Fruit fly (Drosophila melanogaster) whole organism, embryonic: Measurements from ENCODE around the gene scaf6.

Source experiments
- CG14710 ChIP-seq: fragments of 200-800 bp; sonication (Bioruptor generic); optimal IDR thresholded peaks from 3 replicates; lab custom pipeline; 2019; ENCODE audit warnings: missing biosample characterization, mild to moderate bottlenecking, missing genetic modification characterization, moderate library complexity
- CG17361 ChIP-seq: fragments of 200-800 bp; sonication (Bioruptor generic); IDR thresholded peaks from 3 replicates; pipeline ENCODE4 v1.3.6; 2022; ENCODE audit warnings: missing biosample characterization, missing genetic modification characterization
- CG1792 ChIP-seq: fragments of 200-800 bp; sonication (Bioruptor generic); optimal IDR thresholded peaks from 2 replicates; lab custom pipeline; 2016; ENCODE audit warnings: missing biosample characterization, missing genetic modification characterization
- CG18599 ChIP-seq: fragments of 200-800 bp; sonication (Bioruptor generic); optimal IDR thresholded peaks from 3 replicates; lab custom pipeline; 2017; ENCODE audit warnings: missing biosample characterization, missing genetic modification characterization, mild to moderate bottlenecking, moderate library complexity, missing genetic modification reagents
- CG31224 ChIP-seq: fragments of 200-800 bp; sonication (Bioruptor generic); IDR thresholded peaks from 2 replicates; pipeline ENCODE4 v1.3.6; 2022; ENCODE audit warnings: missing biosample characterization, missing genetic modification characterization
- CG31388 ChIP-seq: fragments of 200-800 bp; sonication (Bioruptor generic); optimal IDR thresholded peaks from 2 replicates; lab custom pipeline; 2016; ENCODE audit warnings: missing biosample characterization, missing genetic modification characterization
- CG32532 ChIP-seq: fragments of 200-800 bp; sonication (Bioruptor generic); IDR thresholded peaks from 2 replicates; pipeline ENCODE4 v1.3.6; 2022; ENCODE audit warnings: missing biosample characterization, missing genetic modification characterization
- CG34224 ChIP-seq: fragments of 200-800 bp; sonication (Bioruptor generic); IDR thresholded peaks from 3 replicates; pipeline ENCODE4 v1.3.6; 2022; ENCODE audit warnings: missing biosample characterization, missing genetic modification characterization; ENCODE audit not compliant: partially characterized antibody
- CG3838 ChIP-seq: fragments of 200-800 bp; sonication (Bioruptor generic); optimal IDR thresholded peaks from 3 replicates; lab custom pipeline; 2016; ENCODE audit warnings: missing biosample characterization, missing genetic modification characterization
- CG3847 ChIP-seq: fragments of 200-800 bp; sonication (Bioruptor generic); IDR thresholded peaks from 2 replicates; pipeline ENCODE4 v1.3.6; 2022; ENCODE audit warnings: missing biosample characterization, missing genetic modification characterization
- CG4328 ChIP-seq: fragments of 200-800 bp; sonication (Bioruptor generic); optimal IDR thresholded peaks from 3 replicates; lab custom pipeline; 2017; ENCODE audit warnings: missing biosample characterization, missing genetic modification reagents, missing genetic modification characterization
- CG6683 ChIP-seq: fragments of 200-800 bp; sonication (Bioruptor generic); optimal IDR thresholded peaks from 2 replicates; lab custom pipeline; 2017; ENCODE audit warnings: missing biosample characterization, mild to moderate bottlenecking, missing genetic modification characterization, missing genetic modification reagents
- CG6765 ChIP-seq: fragments of 200-800 bp; sonication (Bioruptor generic); optimal IDR thresholded peaks from 3 replicates; lab custom pipeline; 2017; ENCODE audit warnings: missing biosample characterization, mild to moderate bottlenecking, missing genetic modification characterization
- CG7556 ChIP-seq: fragments of 200-800 bp; sonication (Bioruptor generic); optimal IDR thresholded peaks from 2 replicates; lab custom pipeline; 2017; ENCODE audit warnings: missing biosample characterization, mild to moderate bottlenecking, missing genetic modification characterization
- CG7928 ChIP-seq: fragments of 200-800 bp; sonication (Bioruptor generic); optimal IDR thresholded peaks from 2 replicates; lab custom pipeline; 2017; ENCODE audit warnings: missing biosample characterization, mild to moderate bottlenecking, missing genetic modification characterization
- CG8290 ChIP-seq, 3 experiments: fragments of 200-800 bp; sonication (Bioruptor generic); optimal IDR thresholded peaks; 2 replicates each; lab custom pipeline; 2016 to 2019; ENCODE audit warnings: missing biosample characterization in 3 of 3, missing genetic modification characterization in 3 of 3, mild to moderate bottlenecking in 2 of 3, moderate library complexity in 1 of 3
- CG8478 ChIP-seq: fragments of >200 bp; optimal IDR thresholded peaks from 2 replicates; lab custom pipeline; 2018
- Dll ChIP-seq: fragments of 200-800 bp; sonication (Bioruptor generic); IDR thresholded peaks from 4 replicates; pipeline ENCODE4 v1.3.6; 2022; ENCODE audit warnings: missing biosample characterization, missing genetic modification characterization; ENCODE audit not compliant: partially characterized antibody
- Dref ChIP-seq: fragments of 200-800 bp; sonication (Bioruptor generic); IDR thresholded peaks from 2 replicates; pipeline ENCODE4 v1.3.6; 2022; ENCODE audit warnings: missing biosample characterization, missing genetic modification characterization
- Ets65A ChIP-seq: fragments of 200-800 bp; sonication (Bioruptor generic); peaks from one replicate; lab custom pipeline; 2016; ENCODE audit warnings: missing biosample characterization, missing genetic modification characterization
- Fer3 ChIP-seq: fragments of 200-800 bp; sonication (Bioruptor generic); optimal IDR thresholded peaks from 2 replicates; lab custom pipeline; 2018; ENCODE audit warnings: missing biosample characterization, mild to moderate bottlenecking, missing genetic modification characterization, moderate library complexity
- HLHmδ ChIP-seq: fragments of 200-800 bp; sonication (Bioruptor generic); optimal IDR thresholded peaks from 2 replicates; lab custom pipeline; 2018; ENCODE audit warnings: missing biosample characterization, mild to moderate bottlenecking, missing genetic modification characterization, moderate library complexity
- MTF-1 ChIP-seq: fragments of 200-800 bp; sonication (Bioruptor generic); optimal IDR thresholded peaks from 2 replicates; lab custom pipeline; 2018; ENCODE audit warnings: missing biosample characterization, mild to moderate bottlenecking, missing genetic modification characterization, borderline replicate concordance
- Oaz ChIP-seq: fragments of 200-800 bp; sonication (Bioruptor generic); IDR thresholded peaks from 2 replicates; pipeline ENCODE4 v1.3.6; 2022; ENCODE audit warnings: missing biosample characterization, missing genetic modification characterization
- Six4 ChIP-seq: fragments of 200-800 bp; sonication (Bioruptor generic); optimal IDR thresholded peaks from 2 replicates; lab custom pipeline; 2016; ENCODE audit warnings: missing biosample characterization, missing genetic modification characterization
- Sox102F ChIP-seq: fragments of 200-800 bp; sonication (Bioruptor generic); optimal IDR thresholded peaks from 2 replicates; lab custom pipeline; 2018; ENCODE audit warnings: missing biosample characterization, mild to moderate bottlenecking, missing genetic modification characterization, moderate library complexity
- Sry-β ChIP-seq: fragments of 200-800 bp; sonication (Bioruptor generic); optimal IDR thresholded peaks from 2 replicates; lab custom pipeline; 2018; ENCODE audit warnings: missing biosample characterization, mild to moderate bottlenecking, missing genetic modification characterization, moderate library complexity
- chif ChIP-seq, 2 experiments: fragments of 200-800 bp; sonication (Bioruptor generic); optimal IDR thresholded peaks; 3 replicates each; lab custom pipeline; 2016; ENCODE audit warnings: missing biosample characterization in 2 of 2, missing genetic modification characterization in 2 of 2
- dmrt99B ChIP-seq: fragments of 200-800 bp; sonication (Bioruptor generic); optimal IDR thresholded peaks from 2 replicates; lab custom pipeline; 2018; ENCODE audit warnings: missing biosample characterization, mild to moderate bottlenecking, missing genetic modification characterization, moderate library complexity
- fru ChIP-seq: fragments of >200 bp; optimal IDR thresholded peaks from 2 replicates; lab custom pipeline; 2017
- fu2 ChIP-seq: fragments of 200-800 bp; sonication (Bioruptor generic); optimal IDR thresholded peaks from 2 replicates; lab custom pipeline; 2016; ENCODE audit warnings: missing biosample characterization, missing genetic modification characterization
- grn ChIP-seq: fragments of 200-800 bp; sonication (Bioruptor generic); optimal IDR thresholded peaks from 3 replicates; lab custom pipeline; 2017; ENCODE audit warnings: missing biosample characterization, missing genetic modification characterization
- knrl ChIP-seq: fragments of 200-800 bp; sonication (Bioruptor generic); IDR thresholded peaks from 3 replicates; pipeline ENCODE4 v1.3.6; 2022; ENCODE audit warnings: missing biosample characterization, missing genetic modification characterization; ENCODE audit not compliant: partially characterized antibody
- mld ChIP-seq: fragments of 200-800 bp; sonication (Bioruptor generic); IDR thresholded peaks from 3 replicates; pipeline ENCODE4 v1.3.6; 2022; ENCODE audit warnings: missing biosample characterization, missing genetic modification characterization; ENCODE audit not compliant: partially characterized antibody
- nerfin-2 ChIP-seq: fragments of 200-800 bp; sonication (Bioruptor generic); IDR thresholded peaks from 2 replicates; pipeline ENCODE4 v1.3.6; 2022; ENCODE audit warnings: missing biosample characterization, missing genetic modification characterization; ENCODE audit not compliant: partially characterized antibody
- pnt ChIP-seq: fragments of 200-800 bp; sonication (Bioruptor generic); optimal IDR thresholded peaks from 3 replicates; lab custom pipeline; 2016; ENCODE audit warnings: missing biosample characterization, missing genetic modification characterization
- pros ChIP-seq: fragments of 200-800 bp; sonication (Bioruptor generic); optimal IDR thresholded peaks from 3 replicates; lab custom pipeline; 2019; ENCODE audit warnings: missing biosample characterization, mild to moderate bottlenecking, missing genetic modification characterization, moderate library complexity
- pum ChIP-seq: fragments of 200-800 bp; sonication (Bioruptor generic); optimal IDR thresholded peaks from 2 replicates; lab custom pipeline; 2016; ENCODE audit warnings: missing biosample characterization, missing genetic modification characterization
- repo ChIP-seq: fragments of 200-800 bp; sonication (Bioruptor generic); optimal IDR thresholded peaks from 2 replicates; lab custom pipeline; 2016; ENCODE audit warnings: missing biosample characterization, missing genetic modification characterization
- salm ChIP-seq: fragments of 200-800 bp; sonication (Bioruptor generic); optimal IDR thresholded peaks from 2 replicates; lab custom pipeline; 2018; ENCODE audit warnings: missing biosample characterization, mild to moderate bottlenecking, missing genetic modification characterization
- sd ChIP-seq: fragments of 200-800 bp; sonication (Bioruptor generic); optimal IDR thresholded peaks from 3 replicates; lab custom pipeline; 2018; ENCODE audit warnings: missing biosample characterization, mild to moderate bottlenecking, missing genetic modification characterization, moderate library complexity
- sim ChIP-seq: fragments of 200-800 bp; sonication (Bioruptor generic); IDR thresholded peaks from 2 replicates; pipeline ENCODE4 v1.3.6; 2022; ENCODE audit warnings: missing biosample characterization, missing genetic modification characterization
- slou ChIP-seq: fragments of 200-800 bp; sonication (Bioruptor generic); optimal IDR thresholded peaks from 3 replicates; lab custom pipeline; 2016; ENCODE audit warnings: missing biosample characterization, missing genetic modification characterization
- sob ChIP-seq: fragments of 200-800 bp; sonication (Bioruptor generic); IDR thresholded peaks from 2 replicates; pipeline ENCODE4 v1.3.6; 2022; ENCODE audit warnings: missing biosample characterization, missing genetic modification characterization
- tgo ChIP-seq: fragments of 200-800 bp; sonication (Bioruptor generic); IDR thresholded peaks from 3 replicates; pipeline ENCODE4 v1.3.6; 2022; ENCODE audit warnings: missing biosample characterization, missing genetic modification characterization
- tin ChIP-seq: fragments of 200-800 bp; sonication (Bioruptor generic); optimal IDR thresholded peaks from 3 replicates; lab custom pipeline; 2016; ENCODE audit warnings: missing biosample characterization, missing genetic modification characterization
- tx ChIP-seq: fragments of 200-800 bp; sonication (Bioruptor generic); optimal IDR thresholded peaks from 2 replicates; lab custom pipeline; 2016; ENCODE audit warnings: missing biosample characterization, missing genetic modification characterization
- wor ChIP-seq: fragments of 200-800 bp; sonication (Bioruptor generic); IDR thresholded peaks from 2 replicates; pipeline ENCODE4 v1.3.6; 2022; ENCODE audit warnings: missing biosample characterization, missing genetic modification characterization
- z ChIP-seq: fragments of 200-800 bp; sonication (Bioruptor generic); IDR thresholded peaks from 3 replicates; pipeline ENCODE4 v1.3.6; 2022; ENCODE audit warnings: missing biosample characterization, missing genetic modification characterization

Gene scaf6

DNA sequence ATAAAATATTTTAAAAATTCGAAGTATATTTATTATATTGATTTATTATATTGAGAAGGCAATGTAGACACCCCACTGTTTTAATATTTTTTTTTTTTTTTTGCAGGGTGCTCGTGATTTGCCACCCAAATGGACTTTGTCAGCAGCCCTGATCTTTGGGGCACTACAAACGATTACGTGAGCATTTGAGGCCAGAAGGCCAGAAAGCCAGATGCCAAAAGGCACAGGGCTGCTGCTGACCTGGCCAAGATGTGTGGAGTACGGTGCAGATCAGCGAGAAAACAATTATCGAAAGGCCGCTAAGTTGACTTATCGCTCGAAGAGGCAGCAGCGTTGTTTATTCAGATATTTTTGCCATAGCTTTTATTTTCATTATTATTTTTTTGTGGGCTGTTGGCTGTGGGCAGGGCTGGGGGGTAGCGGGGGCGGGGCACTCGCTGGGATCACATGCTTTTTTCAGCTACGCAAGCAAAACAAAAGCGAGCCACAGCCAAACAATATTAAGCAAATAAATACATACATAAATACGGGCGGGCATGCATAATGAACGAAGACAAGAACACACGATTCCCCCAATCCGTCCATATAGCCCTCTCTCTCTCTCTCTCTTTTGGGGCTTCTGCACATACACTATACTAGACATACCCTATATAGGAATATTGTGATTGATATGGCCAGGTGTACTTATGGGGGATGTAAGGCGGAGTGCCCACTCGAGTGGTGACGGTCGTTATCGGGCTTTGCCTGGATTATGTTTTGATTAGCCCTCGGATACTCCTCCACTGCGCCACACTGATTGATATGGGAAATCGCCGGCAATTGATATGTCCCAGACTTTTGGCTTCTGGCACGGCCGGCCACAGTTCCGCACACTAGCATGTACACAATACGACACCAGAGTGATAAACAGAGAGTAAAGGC lies 38.9 kb downstream of the scaf6 start (continued):
- no peak for TF ChIP-seq nerfin-2 (GFP tag; lab: Robert Waterston, UW)
- TF ChIP-seq Oaz (GFP tag; lab: Robert Waterston, UW): no peak
- peak; percentile 52 for TF ChIP-seq sd
- TF ChIP-seq CG3838 (GFP tag; lab: Kevin White, UChicago): no peak
- TF ChIP-seq CG31224 (GFP tag; lab: Robert Waterston, UW): peak; percentile 5; the same call in 1 of the 2 replicates
- TF ChIP-seq CG18599 (GFP tag; lab: Kevin White, UChicago): peak; percentile 12
- no peak for TF ChIP-seq CG32532
- TF ChIP-seq CG4328 (GFP tag; lab: Kevin White, UChicago): no peak
- TF ChIP-seq repo (GFP tag; lab: Kevin White, UChicago): no peak
- TF ChIP-seq fu2 (GFP tag; lab: Kevin White, UChicago): no peak
- 0 out of 2 replicates have a peak, but pooled peaks have one; percentile 8 for TF ChIP-seq sob (GFP tag; lab: Robert Waterston, UW)
- no peak for TF ChIP-seq Sry-β (GFP tag; lab: Kevin White, UChicago)
- no peak for TF ChIP-seq CG1792
- TF ChIP-seq pros: no peak
- TF ChIP-seq knrl (GFP tag; lab: Robert Waterston, UW): no peak
- TF ChIP-seq MTF-1 (GFP tag; lab: Kevin White, UChicago): no peak
- TF ChIP-seq sim (GFP tag; lab: Robert Waterston, UW): no peak
- TF ChIP-seq CG3847 (GFP tag; lab: Robert Waterston, UW): no peak
- TF ChIP-seq CG6683 (GFP tag; lab: Kevin White, UChicago): peak; percentile 7
- TF ChIP-seq CG6765 (GFP tag; lab: Kevin White, UChicago): peak; percentile 68
- TF ChIP-seq CG14710 (tag; lab: Kevin White, UChicago): no peak
- TF ChIP-seq fru (lab: Kevin White, UChicago): no peak
- TF ChIP-seq tgo (GFP tag; lab: Robert Waterston, UW): no peak; the same call in 2 of the 3 replicates
- TF ChIP-seq Six4 (GFP tag; lab: Kevin White, UChicago): no peak
- TF ChIP-seq CG7556 (GFP tag; lab: Kevin White, UChicago): no peak
- TF ChIP-seq dmrt99B (tag; lab: Kevin White, UChicago): no peak
- no peak for TF ChIP-seq pnt (GFP tag; lab: Kevin White, UChicago)
- TF ChIP-seq chif (GFP tag; optimal IDR thresholded peaks at IDR 0.05; lab: Kevin White, UChicago): no peak
- peak; percentile 17 for TF ChIP-seq Sox102F (GFP tag; lab: Kevin White, UChicago)
- TF ChIP-seq tx: no peak
- TF ChIP-seq salm (tag; lab: Kevin White, UChicago): no peak
- no peak for TF ChIP-seq CG7928 (GFP tag; lab: Kevin White, UChicago)
- TF ChIP-seq HLHmδ (GFP tag; lab: Kevin White, UChicago): no peak
- no peak for TF ChIP-seq CG31388 (GFP tag; lab: Kevin White, UChicago)
- 0 out of 3 replicates have a peak, but pooled peaks have one; percentile 33 for TF ChIP-seq z (GFP tag; lab: Robert Waterston, UW)
- TF ChIP-seq CG34224 (GFP tag; lab: Robert Waterston, UW): no peak
- TF ChIP-seq Fer3 (tag; lab: Kevin White, UChicago): no peak
- no peak for TF ChIP-seq tin (GFP tag; lab: Kevin White, UChicago)
- TF ChIP-seq Ets65A: no peak
- no peak for TF ChIP-seq Dll
- no peak for TF ChIP-seq wor (GFP tag; lab: Robert Waterston, UW)
- no peak for TF ChIP-seq mld (GFP tag; lab: Robert Waterston, UW)
- TF ChIP-seq CG8478 (lab: Kevin White, UChicago): no peak
- TF ChIP-seq CG17361: no peak
- no peak for TF ChIP-seq Dref (GFP tag; lab: Robert Waterston, UW)
- peak; percentile 90 for TF ChIP-seq grn (GFP tag; lab: Kevin White, UChicago)
- TF ChIP-seq CG8290 (GFP tag; optimal IDR thresholded peaks at IDR 0.05; lab: Kevin White, UChicago): no peak
- peak in 1 of 2 experiments; percentile 2 for TF ChIP-seq CG8290 (tag; optimal IDR thresholded peaks at IDR 0.05; lab: Kevin White, UChicago)
- no peak for TF ChIP-seq slou (GFP tag; lab: Kevin White, UChicago)
- TF ChIP-seq pum: no peak
